Worm (Caenorhabditis elegans) whole organism, young adult: Measurements from ENCODE around the gene nlp-82.

Experiments
- F49E8.2 ChIP-seq: sonication (generic microtip); optimal IDR thresholded peaks from 3 replicates; lab custom pipeline; 2017; ENCODE audit warnings: missing genetic modification characterization, mild to moderate bottlenecking, missing compliant biosample characterization, antibody characterized with exemption, moderate library complexity; ENCODE audit not compliant: insufficient read depth
- K12H6.12 ChIP-seq: fragments of 200-800 bp; sonication (Bioruptor generic); optimal IDR thresholded peaks from 2 replicates; lab custom pipeline; 2018; ENCODE audit warnings: mild to moderate bottlenecking, missing genetic modification characterization, missing compliant biosample characterization
- ceh-100 ChIP-seq: fragments of 200-800 bp; sonication (Bioruptor generic); IDR thresholded peaks from 2 replicates; pipeline ENCODE4 v1.3.6; 2022; ENCODE audit warnings: missing genetic modification reagents, missing genetic modification characterization, missing compliant biosample characterization
- dpl-1 ChIP-seq: fragments of 150-350 bp; optimal IDR thresholded peaks from 2 replicates; lab custom pipeline; 2014; ENCODE audit warnings: missing biosample characterization, missing genetic modification reagents, missing genetic modification characterization
- fkh-3 ChIP-seq: sonication (generic microtip); optimal IDR thresholded peaks from 2 replicates; lab custom pipeline; 2016; ENCODE audit warnings: mild to moderate bottlenecking, missing genetic modification characterization, missing compliant biosample characterization
- let-526 ChIP-seq: fragments of 200-800 bp; sonication (Bioruptor generic); IDR thresholded peaks from 2 replicates; pipeline ENCODE4 v1.3.6; 2022; ENCODE audit warnings: missing genetic modification reagents, missing genetic modification characterization, missing compliant biosample characterization
- nhr-90 ChIP-seq: sonication (generic microtip); optimal IDR thresholded peaks from 2 replicates; lab custom pipeline; 2016; ENCODE audit warnings: missing genotype, mild to moderate bottlenecking, missing genetic modification characterization, missing compliant biosample characterization
- rpc-1 ChIP-seq, 2 experiments: fragments of 150-350 bp in 1 of 2; sonication (generic microtip) in 1 of 2; optimal IDR thresholded peaks; 2 replicates each; lab custom pipeline; 2014 to 2018; ENCODE audit warnings: missing biosample characterization in 1 of 2, missing genetic modification characterization in 1 of 2, missing genetic modification reagents in 1 of 2, missing genotype in 1 of 2
- unc-130 ChIP-seq: sonication (generic microtip); optimal IDR thresholded peaks from 2 replicates; lab custom pipeline; 2016; ENCODE audit warnings: missing genetic modification reagents, missing genetic modification characterization, missing compliant biosample characterization
- unc-62 ChIP-seq: fragments of 150-350 bp; optimal IDR thresholded peaks from 2 replicates; lab custom pipeline; 2014; ENCODE audit warnings: missing biosample characterization, missing genetic modification reagents, missing genetic modification characterization
- ztf-28 ChIP-seq: fragments of 200-800 bp; sonication (Bioruptor generic); IDR thresholded peaks from 2 replicates; pipeline ENCODE4 v1.3.6; 2022; ENCODE audit warnings: missing genetic modification reagents, missing genetic modification characterization, missing compliant biosample characterization
- ztf-6 ChIP-seq: fragments of 200-800 bp; sonication (Bioruptor generic); IDR thresholded peaks from 2 replicates; pipeline ENCODE4 v1.3.6; 2022; ENCODE audit warnings: missing genetic modification reagents, missing genetic modification characterization, missing compliant biosample characterization

DNA sequence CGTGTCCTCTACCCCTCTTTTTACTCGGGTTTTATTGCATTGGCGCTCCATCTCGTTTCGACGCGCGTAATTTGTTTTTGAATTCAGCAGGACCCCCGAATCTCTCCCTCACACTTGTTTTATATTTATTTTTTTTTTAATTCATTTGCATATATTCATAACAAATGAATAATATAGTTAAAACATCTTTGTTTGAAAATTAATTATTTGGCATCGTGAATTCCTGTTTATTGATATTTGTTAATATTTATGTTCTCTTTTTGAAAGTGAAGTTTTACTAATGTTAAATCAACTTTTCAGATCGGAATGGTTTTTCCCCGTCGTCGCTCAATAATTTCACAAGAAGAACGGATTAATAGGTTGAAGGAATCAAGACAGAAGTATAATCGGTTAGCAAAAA, 31.1 kb downstream of the nlp-82 start, which contains the start of gene ZK1067.3:
- TF ChIP-seq unc-130 (GFP tag; lab: Kevin White, UChicago), result no peak
- no peak for TF ChIP-seq ceh-100
- no peak for TF ChIP-seq nhr-90 (tag; lab: Kevin White, UChicago)
- no peak for TF ChIP-seq unc-62
- TF ChIP-seq ztf-6 (GFP tag; lab: Robert Waterston, UW), result no peak
- no peak for TF ChIP-seq K12H6.12 (tag; lab: Kevin White, UChicago)
- no peak for TF ChIP-seq let-526 (GFP tag; lab: Robert Waterston, UW)
- no peak for TF ChIP-seq fkh-3
- no peak for TF ChIP-seq dpl-1 (GFP tag; lab: Kevin White, UChicago)
- TF ChIP-seq ztf-28, result no peak
- no peak for TF ChIP-seq F49E8.2 (tag; lab: Kevin White, UChicago)
- TF ChIP-seq rpc-1 (optimal IDR thresholded peaks at IDR 0.05; lab: Kevin White, UChicago), result no peak
- no peak for TF ChIP-seq rpc-1 (tag; optimal IDR thresholded peaks at IDR 0.05; lab: Kevin White, UChicago)
